Worm (Caenorhabditis elegans): ENCODE results near the gene Y71H2AM.20.

- TF ChIP-seq unc-62 (GFP tag; optimal IDR thresholded peaks at IDR 0.05) (no peak), let-526 (GFP tag; IDR thresholded peaks at IDR 0.05) (no peak), ekl-4 (GFP tag; IDR thresholded peaks at IDR 0.05) (no peak), F33H1.4 (GFP tag; IDR thresholded peaks at IDR 0.05) (no peak), pha-4 (tag; optimal IDR thresholded peaks at IDR 0.05) (no peak), rpc-1 (optimal IDR thresholded peaks at IDR 0.05) (no peak), rpc-1 (tag; optimal IDR thresholded peaks at IDR 0.05) (no peak), nhr-27 (tag; optimal IDR thresholded peaks at IDR 0.05) (no peak), ama-1 (optimal IDR thresholded peaks at IDR 0.05) (no peak), ama-1 (GFP tag; optimal IDR thresholded peaks at IDR 0.05) (no peak), F57A8.1 (GFP tag; optimal IDR thresholded peaks at IDR 0.05) (no peak), F49E8.2 (tag; optimal IDR thresholded peaks at IDR 0.05; ENCODE audit: insufficient read depth) (no peak), lin-26 (GFP tag; IDR thresholded peaks at IDR 0.05) (no peak), lin-35 (GFP tag; optimal IDR thresholded peaks at IDR 0.05) (no peak), F57C9.4 (tag; optimal IDR thresholded peaks at IDR 0.05) (no peak), cebp-1 (GFP tag; IDR thresholded peaks at IDR 0.05) (no peak), cebp-1 (tag; optimal IDR thresholded peaks at IDR 0.05) (no peak)
These were observed 8.3 kb upstream of the Y71H2AM.20 start for ce11 chrIII:2794057-2794456.
